Worm (Caenorhabditis elegans) whole organism, young adult: ENCODE data around the gene F26D2.3.

Experiments used
- D2030.7 ChIP-seq: fragments of 200-800 bp; sonication (Bioruptor generic); IDR thresholded peaks from 2 replicates; pipeline ENCODE4 v1.3.6; 2022; ENCODE audit warnings: missing genetic modification reagents, missing genetic modification characterization, missing compliant biosample characterization
- F39B2.1 ChIP-seq: fragments of 200-800 bp; sonication (Bioruptor generic); IDR thresholded peaks from 2 replicates; pipeline ENCODE4 v1.3.6; 2022; ENCODE audit warnings: missing genetic modification reagents, missing genetic modification characterization, missing compliant biosample characterization
- K11D2.4 ChIP-seq: fragments of 200-800 bp; sonication (Bioruptor generic); IDR thresholded peaks from 2 replicates; pipeline ENCODE4 v1.3.6; 2022; ENCODE audit warnings: missing genetic modification reagents, missing genetic modification characterization, missing compliant biosample characterization
- K12H6.12 ChIP-seq: fragments of 200-800 bp; sonication (Bioruptor generic); optimal IDR thresholded peaks from 2 replicates; lab custom pipeline; 2018; ENCODE audit warnings: mild to moderate bottlenecking, missing genetic modification characterization, missing compliant biosample characterization
- T07F8.4 ChIP-seq: sonication (generic microtip); optimal IDR thresholded peaks from 2 replicates; lab custom pipeline; 2016; ENCODE audit warnings: mild to moderate bottlenecking, missing genetic modification characterization, moderate library complexity, missing compliant biosample characterization
- T26A5.8 ChIP-seq: sonication (generic microtip); optimal IDR thresholded peaks from 2 replicates; lab custom pipeline; 2016; ENCODE audit warnings: missing genetic modification characterization, missing compliant biosample characterization
- Y56A3A.18 ChIP-seq: fragments of 200-800 bp; sonication (Bioruptor generic); IDR thresholded peaks from 2 replicates; pipeline ENCODE4 v1.3.6; 2022; ENCODE audit warnings: missing genetic modification reagents, missing genetic modification characterization, missing compliant biosample characterization
- ZK185.1 ChIP-seq: sonication (generic microtip); optimal IDR thresholded peaks from 2 replicates; lab custom pipeline; 2016; ENCODE audit warnings: mild to moderate bottlenecking, missing genetic modification characterization, missing compliant biosample characterization; ENCODE audit not compliant: poor library complexity, severe bottlenecking
- akir-1 ChIP-seq: fragments of 200-800 bp; sonication (Bioruptor generic); optimal IDR thresholded peaks from 2 replicates; lab custom pipeline; 2018; ENCODE audit warnings: mild to moderate bottlenecking, missing genetic modification characterization, moderate library complexity, missing compliant biosample characterization
- aptf-2 ChIP-seq: fragments of 200-800 bp; sonication (Bioruptor generic); conservative IDR thresholded peaks from 2 replicates; pipeline ENCODE4 v1.3.6; 2022; ENCODE audit warnings: missing genetic modification reagents, missing genetic modification characterization, missing compliant biosample characterization
- aptf-3 ChIP-seq: fragments of 200-800 bp; sonication (Bioruptor generic); IDR thresholded peaks from 2 replicates; pipeline ENCODE4 v1.3.6; 2022; ENCODE audit warnings: missing genetic modification characterization, missing compliant biosample characterization
- cebp-1 ChIP-seq, 2 experiments: fragments of 200-800 bp in 1 of 2; sonication (Bioruptor generic) in 1 of 2; sonication (generic microtip) in 1 of 2; IDR thresholded peaks in 1 of 2; optimal IDR thresholded peaks in 1 of 2; 2 replicates each; pipeline versions ENCODE4 v1.3.6 to Lab custom; 2017 to 2022; ENCODE audit warnings: missing compliant biosample characterization in 2 of 2, missing genetic modification characterization in 2 of 2, mild to moderate bottlenecking in 1 of 2, missing genetic modification reagents in 1 of 2, moderate library complexity in 1 of 2
- ceh-100 ChIP-seq: fragments of 200-800 bp; sonication (Bioruptor generic); IDR thresholded peaks from 2 replicates; pipeline ENCODE4 v1.3.6; 2022; ENCODE audit warnings: missing genetic modification reagents, missing genetic modification characterization, missing compliant biosample characterization
- dox-1 ChIP-seq: fragments of 200-800 bp; sonication (Bioruptor generic); IDR thresholded peaks from 2 replicates; pipeline ENCODE4 v1.3.6; 2022; ENCODE audit warnings: missing genetic modification reagents, missing genetic modification characterization, missing compliant biosample characterization
- efl-1 ChIP-seq: fragments of 150-350 bp; optimal IDR thresholded peaks from 2 replicates; lab custom pipeline; 2014; ENCODE audit warnings: missing biosample characterization, missing genetic modification reagents, missing genetic modification characterization
- egl-44 ChIP-seq: fragments of 200-800 bp; sonication (Bioruptor generic); IDR thresholded peaks from 2 replicates; pipeline ENCODE4 v1.3.6; 2022; ENCODE audit warnings: missing genetic modification reagents, missing genetic modification characterization, missing compliant biosample characterization
- ekl-4 ChIP-seq: fragments of 200-800 bp; sonication (Bioruptor generic); IDR thresholded peaks from 2 replicates; pipeline ENCODE4 v1.3.6; 2022; ENCODE audit warnings: missing genetic modification reagents, missing genetic modification characterization, missing compliant biosample characterization
- gei-17 ChIP-seq: fragments of 200-800 bp; sonication (Bioruptor generic); optimal IDR thresholded peaks from 2 replicates; lab custom pipeline; 2018; ENCODE audit warnings: mild to moderate bottlenecking, missing genetic modification characterization, missing compliant biosample characterization
- him-1 ChIP-seq: sonication (generic microtip); optimal IDR thresholded peaks from 2 replicates; lab custom pipeline; 2016; ENCODE audit warnings: missing genotype, missing genetic modification reagents, missing genetic modification characterization, missing compliant biosample characterization
- hlh-12 ChIP-seq: sonication (generic microtip); optimal IDR thresholded peaks from 2 replicates; lab custom pipeline; 2016; ENCODE audit warnings: missing genetic modification characterization, missing compliant biosample characterization
- hrde-1 ChIP-seq: sonication (generic microtip); optimal IDR thresholded peaks from 2 replicates; lab custom pipeline; 2016; ENCODE audit warnings: missing genetic modification characterization, mild to moderate bottlenecking, missing compliant biosample characterization, moderate library complexity, missing genotype, missing genetic modification reagents, borderline replicate concordance
- lin-40 ChIP-seq: sonication (generic microtip); optimal IDR thresholded peaks from 2 replicates; lab custom pipeline; 2016; ENCODE audit warnings: missing genetic modification characterization, mild to moderate bottlenecking, missing compliant biosample characterization, missing genotype, missing genetic modification reagents
- lir-1 ChIP-seq: fragments of 200-800 bp; sonication (Bioruptor generic); conservative IDR thresholded peaks from 2 replicates; pipeline ENCODE4 v1.3.6; 2022; ENCODE audit warnings: missing genetic modification reagents, missing genetic modification characterization, missing compliant biosample characterization
- lsl-1 ChIP-seq: fragments of 200-800 bp; sonication (Bioruptor generic); optimal IDR thresholded peaks from 2 replicates; lab custom pipeline; 2018; ENCODE audit warnings: mild to moderate bottlenecking, missing genetic modification characterization, moderate library complexity, missing compliant biosample characterization
- mcd-1 ChIP-seq: fragments of 200-800 bp; sonication (Bioruptor generic); IDR thresholded peaks from 2 replicates; pipeline ENCODE4 v1.3.6; 2022; ENCODE audit warnings: missing genetic modification reagents, missing genetic modification characterization, missing compliant biosample characterization
- mel-28 ChIP-seq: sonication (generic microtip); optimal IDR thresholded peaks from 2 replicates; lab custom pipeline; 2016; ENCODE audit warnings: borderline replicate concordance, mild to moderate bottlenecking, missing genetic modification characterization, missing compliant biosample characterization
- nfya-1 ChIP-seq: sonication (generic microtip); optimal IDR thresholded peaks from 2 replicates; lab custom pipeline; 2017; ENCODE audit warnings: antibody characterized with exemption, missing compliant biosample characterization, missing genetic modification characterization, borderline replicate concordance; ENCODE audit not compliant: insufficient read depth
- nhr-27 ChIP-seq: fragments of 200-800 bp; sonication (Bioruptor generic); optimal IDR thresholded peaks from 2 replicates; lab custom pipeline; 2018; ENCODE audit warnings: mild to moderate bottlenecking, missing genetic modification characterization, moderate library complexity, missing compliant biosample characterization
- rec-8 ChIP-seq, 2 experiments: sonication (generic microtip); optimal IDR thresholded peaks; 2 replicates each; lab custom pipeline; 2016; ENCODE audit warnings: mild to moderate bottlenecking in 2 of 2, missing genetic modification characterization in 2 of 2, missing genetic modification reagents in 2 of 2, missing genotype in 2 of 2, missing biosample characterization in 1 of 2, missing compliant biosample characterization in 1 of 2, moderate library complexity in 1 of 2
- snpc-4 ChIP-seq, 5 experiments: fragments of 150-350 bp in 1 of 5; sonication (generic microtip) in 4 of 5; optimal IDR thresholded peaks; 2 replicates each; lab custom pipeline; 2014 to 2018; ENCODE audit warnings: missing genetic modification characterization in 5 of 5, missing biosample characterization in 3 of 5, antibody characterized with exemption in 2 of 5, mild to moderate bottlenecking in 2 of 5, missing compliant biosample characterization in 2 of 5, missing genotype in 2 of 5, moderate library complexity in 2 of 5, missing genetic modification reagents in 1 of 5
- ztf-25 ChIP-seq: fragments of 200-800 bp; sonication (Bioruptor generic); IDR thresholded peaks from 2 replicates; pipeline ENCODE4 v1.3.6; 2022; ENCODE audit warnings: missing genetic modification reagents, missing genetic modification characterization, missing compliant biosample characterization
- ztf-28 ChIP-seq: fragments of 200-800 bp; sonication (Bioruptor generic); IDR thresholded peaks from 2 replicates; pipeline ENCODE4 v1.3.6; 2022; ENCODE audit warnings: missing genetic modification reagents, missing genetic modification characterization, missing compliant biosample characterization

Gene F26D2.3

ce11 chrV:16403974-16404373 is 3.8 kb upstream of the F26D2.3 start, which contains the start of gene syp-1:
syp-1 (plus strand) TSS chrV:16404274.
- TF ChIP-seq T07F8.4 (tag; lab: Kevin White, UChicago): no peak
- no peak for TF ChIP-seq D2030.7 (GFP tag; lab: Robert Waterston, UW)
- no peak for TF ChIP-seq hrde-1
- TF ChIP-seq gei-17 (GFP tag; lab: Kevin White, UChicago): no peak
- no peak for TF ChIP-seq aptf-3 (GFP tag; lab: Robert Waterston, UW)
- no peak for TF ChIP-seq K11D2.4
- no peak for TF ChIP-seq rec-8 (tag; optimal IDR thresholded peaks at IDR 0.05; lab: Kevin White, UChicago)
- no peak for TF ChIP-seq ceh-100 (GFP tag; lab: Robert Waterston, UW)
- no peak for TF ChIP-seq efl-1 (GFP tag; lab: Kevin White, UChicago)
- no peak for TF ChIP-seq aptf-2 (GFP tag; lab: Robert Waterston, UW)
- TF ChIP-seq ztf-25: no peak
- no peak for TF ChIP-seq T26A5.8 (tag; lab: Kevin White, UChicago)
- TF ChIP-seq akir-1 (GFP tag; lab: Kevin White, UChicago): no peak
- TF ChIP-seq ekl-4 (GFP tag; lab: Robert Waterston, UW): no peak
- TF ChIP-seq cebp-1 (GFP tag; IDR thresholded peaks at IDR 0.05; lab: Robert Waterston, UW): no peak
- TF ChIP-seq cebp-1 (tag; optimal IDR thresholded peaks at IDR 0.05; lab: Kevin White, UChicago): no peak
- TF ChIP-seq mel-28: no peak
- TF ChIP-seq, all 124 proteins: peak for 0

ce11 chrV:16405366-16405765 is 2.4 kb upstream of the F26D2.3 start:
- TF ChIP-seq nhr-27 (tag; lab: Kevin White, UChicago) (no peak), lir-1 (GFP tag; lab: Robert Waterston, UW) (no peak), lsl-1 (GFP tag; lab: Kevin White, UChicago) (peak; percentile 81), hlh-12 (tag; lab: Kevin White, UChicago) (no peak), K12H6.12 (tag; lab: Kevin White, UChicago) (no peak), him-1 (tag; lab: Kevin White, UChicago) (peak; percentile 16), mcd-1 (GFP tag; lab: Robert Waterston, UW) (peak; percentile 46; the same call in 1 of the 2 replicates), snpc-4 (GFP tag; optimal IDR thresholded peaks at IDR 0.05; lab: Kevin White, UChicago) (peak; percentile 3), snpc-4 (tag; optimal IDR thresholded peaks at IDR 0.05; lab: Kevin White, UChicago) (peak in 1 of 4 experiments; percentile 14)

ce11 chrV:16406357-16406756 is 1.4 kb upstream of the F26D2.3 start:
- no peak for TF ChIP-seq dox-1 (GFP tag; lab: Robert Waterston, UW)
- TF ChIP-seq F39B2.1 (GFP tag; lab: Robert Waterston, UW): no peak
- TF ChIP-seq ztf-25: no peak
- TF ChIP-seq Y56A3A.18 (GFP tag; lab: Robert Waterston, UW): no peak
- TF ChIP-seq hrde-1: no peak

DNA sequence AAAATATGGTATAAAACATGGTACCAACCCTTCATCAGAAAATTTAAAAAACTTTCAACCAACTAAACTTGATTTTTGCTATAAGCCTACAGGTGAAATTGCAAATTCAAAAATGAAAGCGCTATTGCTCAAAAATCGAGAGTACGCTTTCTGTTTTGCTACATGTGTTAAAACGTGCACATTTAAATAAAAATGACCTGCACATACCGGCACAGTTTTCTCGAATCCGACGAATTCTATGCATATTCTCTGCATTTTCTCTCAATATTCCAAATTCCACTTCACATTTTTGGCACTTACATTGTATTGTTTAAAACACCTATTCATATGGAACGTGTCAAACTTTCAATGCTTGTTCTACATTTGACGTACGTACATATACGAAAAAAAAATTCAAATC is 2.8 kb downstream of the F26D2.3 start, which contains the start of gene srh-145:
Gene srh-145 (plus strand): TSS at position 193 of the 400 bp plus-strand sequence.
- TF ChIP-seq ZK185.1 (tag; lab: Kevin White, UChicago) (no peak), akir-1 (GFP tag; lab: Kevin White, UChicago) (no peak), lin-40 (tag; lab: Kevin White, UChicago) (no peak), egl-44 (no peak), ztf-28 (GFP tag; lab: Robert Waterston, UW) (no peak), nfya-1 (no peak), him-1 (tag; lab: Kevin White, UChicago) (no peak)
